Worm (Caenorhabditis elegans): ENCODE measurements around the gene rab-21.

rab-21 gene

DNA sequence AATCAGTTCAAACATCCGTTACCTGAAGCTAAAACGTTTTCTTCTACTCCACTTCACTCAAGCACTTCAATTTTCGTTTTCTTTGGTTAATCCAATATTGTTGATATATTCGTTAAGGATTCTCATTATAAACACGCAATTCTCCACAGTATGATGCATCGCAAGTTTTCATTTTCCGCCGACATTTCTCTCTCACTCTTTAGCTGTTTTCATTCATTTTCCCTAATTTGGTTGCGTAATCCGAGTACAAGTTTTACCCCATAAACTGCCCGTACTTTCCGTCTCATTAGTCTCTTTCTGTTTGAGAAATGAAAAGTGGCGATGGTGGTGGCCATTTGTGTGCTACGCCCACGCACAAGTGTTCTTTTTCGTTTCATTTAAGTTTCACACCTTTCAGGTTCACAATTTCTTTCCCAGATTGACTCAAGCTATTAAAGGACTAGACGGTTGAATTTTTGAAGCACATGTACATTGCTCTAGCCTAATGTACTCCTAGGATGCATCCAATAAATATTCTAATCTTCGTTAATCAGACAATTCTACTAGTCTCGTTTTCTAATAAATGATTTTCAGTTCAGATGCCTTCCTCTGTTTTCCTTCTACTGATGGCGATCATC is 23.4 kb downstream of the rab-21 start, which contains the start of gene C34C6.3:
Gene C34C6.3, plus strand, starts transcription at position 567 of the 617 bp plus-strand sequence.
- TF ChIP-seq fos-1 (tag; optimal IDR thresholded peaks at IDR 0.05): no peak
- TF ChIP-seq nhr-25 (tag; optimal IDR thresholded peaks at IDR 0.05): no peak
- no peak for TF ChIP-seq daf-12 (tag; optimal IDR thresholded peaks at IDR 0.05)
- no peak for TF ChIP-seq skn-1 (tag; optimal IDR thresholded peaks at IDR 0.05)
- TF ChIP-seq elt-3 (tag; optimal IDR thresholded peaks at IDR 0.05): no peak
- TF ChIP-seq mml-1 (tag; optimal IDR thresholded peaks at IDR 0.05): no peak
- no peak for TF ChIP-seq nhr-12 (tag; optimal IDR thresholded peaks at IDR 0.05)
- TF ChIP-seq elt-1 (tag; optimal IDR thresholded peaks at IDR 0.05): no peak
- TF ChIP-seq tbx-2 (tag; optimal IDR thresholded peaks at IDR 0.05): no peak
- no peak for TF ChIP-seq nhr-28 (tag; optimal IDR thresholded peaks at IDR 0.05)
- TF ChIP-seq nhr-67 (tag; optimal IDR thresholded peaks at IDR 0.05): no peak
- TF ChIP-seq ztf-11 (tag; optimal IDR thresholded peaks at IDR 0.05): no peak
- no peak for TF ChIP-seq nhr-76 (tag; optimal IDR thresholded peaks at IDR 0.05)
- no peak for TF ChIP-seq lin-15B (tag; optimal IDR thresholded peaks at IDR 0.05)
- TF ChIP-seq fkh-2 (tag; optimal IDR thresholded peaks at IDR 0.05): no peak
- no peak for TF ChIP-seq ceh-28 (tag; optimal IDR thresholded peaks at IDR 0.05)
- TF ChIP-seq unc-39 (tag; optimal IDR thresholded peaks at IDR 0.05): no peak
- TF ChIP-seq aly-2 (tag; optimal IDR thresholded peaks at IDR 0.05): no peak
- TF ChIP-seq egl-5 (tag; optimal IDR thresholded peaks at IDR 0.05): no peak
- TF ChIP-seq eor-1 (tag; optimal IDR thresholded peaks at IDR 0.05): no peak

- TF ChIP-seq nhr-25 (tag; optimal IDR thresholded peaks at IDR 0.05) (no peak), eor-1 (tag; optimal IDR thresholded peaks at IDR 0.05) (no peak), fos-1 (tag; optimal IDR thresholded peaks at IDR 0.05) (no peak), lsy-12 (tag; optimal IDR thresholded peaks at IDR 0.05) (no peak), pqm-1 (tag; optimal IDR thresholded peaks at IDR 0.05) (no peak), unc-39 (tag; optimal IDR thresholded peaks at IDR 0.05) (no peak), nhr-28 (tag; optimal IDR thresholded peaks at IDR 0.05) (no peak), egl-27 (tag; optimal IDR thresholded peaks at IDR 0.05) (no peak), nhr-237 (tag; optimal IDR thresholded peaks at IDR 0.05) (no peak), pha-4 (tag; optimal IDR thresholded peaks at IDR 0.05) (no peak), ceh-9 (tag; optimal IDR thresholded peaks at IDR 0.05) (no peak), fkh-10 (GFP tag; optimal IDR thresholded peaks at IDR 0.05) (no peak), unc-62 (GFP tag; optimal IDR thresholded peaks at IDR 0.05) (no peak), snpc-4 (tag; optimal IDR thresholded peaks at IDR 0.05) (no peak), nhr-23 (tag; optimal IDR thresholded peaks at IDR 0.05) (no peak), lin-15B (tag; optimal IDR thresholded peaks at IDR 0.05) (no peak)
Observed at ce11 chrII:8685623-8686022, 29.2 kb downstream of the rab-21 start, which contains the start of gene C34C6.9. Gene C34C6.9 (plus strand): TSS chrII:8685923.

DNA sequence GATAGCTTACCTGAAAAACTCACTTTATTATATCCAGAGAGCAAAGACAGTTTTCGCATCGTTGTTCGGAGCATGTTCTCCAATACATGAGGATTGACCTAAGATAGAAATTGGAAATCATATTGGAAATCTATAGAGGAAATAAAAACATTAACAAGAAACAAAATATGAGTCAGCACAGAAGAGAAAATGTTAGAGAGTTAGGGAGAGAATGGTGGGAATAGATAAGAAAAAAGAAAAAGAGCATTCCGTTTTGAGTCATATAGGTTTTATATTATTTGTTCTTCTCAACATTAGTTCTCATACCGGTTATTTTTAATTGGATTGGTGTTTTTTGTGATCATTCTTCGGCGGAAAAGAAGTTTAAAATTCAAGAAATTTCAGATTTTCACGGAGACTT is 30.0 kb downstream of the rab-21 start, which contains the start of gene hgap-2:
Gene hgap-2, minus strand, starts transcription at position 101 of the 400 bp plus-strand sequence.
- TF ChIP-seq pha-4 (tag; optimal IDR thresholded peaks at IDR 0.05) (peak; percentile 4), nhr-23 (tag; optimal IDR thresholded peaks at IDR 0.05) (no peak), pqm-1 (tag; optimal IDR thresholded peaks at IDR 0.05) (peak; percentile 19)

DNA sequence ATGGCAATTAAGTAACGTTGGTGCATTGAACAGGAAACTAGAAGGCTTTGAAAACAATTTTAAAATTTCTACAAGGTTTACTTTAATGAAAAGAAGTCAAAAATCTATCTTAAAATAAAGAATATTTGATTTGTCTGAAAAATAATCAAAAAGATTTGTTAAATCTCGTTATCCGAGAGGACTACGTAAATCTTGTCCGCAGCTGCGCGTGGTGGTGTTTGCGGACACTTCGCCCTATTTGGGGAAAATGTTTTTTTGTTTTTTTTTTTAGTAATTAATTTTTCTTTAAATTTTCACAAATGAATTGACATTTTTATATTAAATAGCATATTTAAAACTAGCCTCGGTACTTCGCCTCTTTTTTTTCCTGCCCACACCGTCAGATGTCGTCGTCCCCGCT is 30.9 kb downstream of the rab-21 start:
- TF ChIP-seq ztf-11 (tag; optimal IDR thresholded peaks at IDR 0.05) (no peak), ceh-82 (tag; optimal IDR thresholded peaks at IDR 0.05) (no peak), eor-1 (tag; optimal IDR thresholded peaks at IDR 0.05) (no peak), egl-5 (tag; optimal IDR thresholded peaks at IDR 0.05) (peak; percentile 63), nfya-1 (tag; optimal IDR thresholded peaks at IDR 0.05; ENCODE audit: insufficient read depth) (peak; percentile 60), pqm-1 (tag; optimal IDR thresholded peaks at IDR 0.05) (no peak), lin-15B (tag; optimal IDR thresholded peaks at IDR 0.05) (peak; percentile 49), skn-1 (tag; optimal IDR thresholded peaks at IDR 0.05) (no peak), R02D3.7 (tag; optimal IDR thresholded peaks at IDR 0.05) (peak; percentile 28), hmg-11 (tag; optimal IDR thresholded peaks at IDR 0.05) (peak; percentile 55), nhr-43 (tag; optimal IDR thresholded peaks at IDR 0.05; ENCODE audit: poor library complexity, severe bottlenecking) (peak; percentile 50), aly-2 (tag; optimal IDR thresholded peaks at IDR 0.05) (no peak), pha-4 (tag; optimal IDR thresholded peaks at IDR 0.05) (no peak), snpc-4 (tag; optimal IDR thresholded peaks at IDR 0.05) (peak; percentile 49), lin-39 (tag; optimal IDR thresholded peaks at IDR 0.05) (peak; percentile 46)
